Worm (Caenorhabditis elegans): ENCODE data around the gene BE10.4.

- TF ChIP-seq sem-4 (tag; optimal IDR thresholded peaks at IDR 0.05): no peak
- no peak for TF ChIP-seq crh-2 (tag; optimal IDR thresholded peaks at IDR 0.05)
- no peak for TF ChIP-seq ama-1 (optimal IDR thresholded peaks at IDR 0.05)
- TF ChIP-seq skn-1 (tag; optimal IDR thresholded peaks at IDR 0.05): no peak
- no peak for TF ChIP-seq nhr-6 (tag; optimal IDR thresholded peaks at IDR 0.05)
- TF ChIP-seq ZK546.5 (tag; optimal IDR thresholded peaks at IDR 0.05): no peak
- no peak for TF ChIP-seq elt-3 (tag; optimal IDR thresholded peaks at IDR 0.05)
- no peak for TF ChIP-seq unc-39 (tag; optimal IDR thresholded peaks at IDR 0.05)
Observed at ce11 chrIII:12813193-12813592, at the start of gene BE10.4.

Measured in whole organism, L2 larva.